Fruit fly (Drosophila melanogaster) whole organism, embryonic: ENCODE measurements around the gene Abca3.

ENCODE experiments used
- Atf-2 ChIP-seq: fragments of 200-800 bp; sonication (Bioruptor generic); optimal IDR thresholded peaks from 2 replicates; lab custom pipeline; 2016; ENCODE audit warnings: missing biosample characterization, missing genetic modification characterization
- CG1024 ChIP-seq: fragments of 200-800 bp; sonication (Bioruptor generic); IDR thresholded peaks from 2 replicates; pipeline ENCODE4 v1.3.6; 2022; ENCODE audit warnings: missing biosample characterization, missing genetic modification characterization
- CG11093 ChIP-seq: fragments of 200-800 bp; sonication (Bioruptor generic); IDR thresholded peaks from 3 replicates; pipeline ENCODE4 v1.3.6; 2022; ENCODE audit warnings: missing biosample characterization, missing genetic modification characterization
- CG11398 ChIP-seq: fragments of 200-800 bp; sonication (Bioruptor generic); optimal IDR thresholded peaks from 2 replicates; lab custom pipeline; 2016; ENCODE audit warnings: missing biosample characterization, missing genetic modification characterization
- CG12659 ChIP-seq: fragments of 200-800 bp; sonication (Bioruptor generic); optimal IDR thresholded peaks from 3 replicates; lab custom pipeline; 2017; ENCODE audit warnings: mild to moderate bottlenecking, missing biosample characterization, missing genetic modification reagents, missing genetic modification characterization
- CG15073 ChIP-seq: fragments of 200-800 bp; sonication (Bioruptor generic); optimal IDR thresholded peaks from 2 replicates; lab custom pipeline; 2016; ENCODE audit warnings: missing biosample characterization, missing genetic modification characterization
- CG15601 ChIP-seq: fragments of 200-800 bp; sonication (Bioruptor generic); optimal IDR thresholded peaks from 3 replicates; lab custom pipeline; 2019; ENCODE audit warnings: missing biosample characterization, mild to moderate bottlenecking, missing genetic modification characterization, moderate library complexity
- CG15696 ChIP-seq: fragments of 200-800 bp; sonication (Bioruptor generic); optimal IDR thresholded peaks from 2 replicates; lab custom pipeline; 2019; ENCODE audit warnings: missing biosample characterization, mild to moderate bottlenecking, missing genetic modification characterization, moderate library complexity
- CG1602 ChIP-seq: fragments of 200-800 bp; sonication (Bioruptor generic); optimal IDR thresholded peaks from 3 replicates; lab custom pipeline; 2016; ENCODE audit warnings: missing biosample characterization, missing genetic modification characterization
- CG16863 ChIP-seq: fragments of 200-800 bp; sonication (Bioruptor generic); optimal IDR thresholded peaks from 3 replicates; lab custom pipeline; 2016; ENCODE audit warnings: missing biosample characterization, missing genetic modification characterization
- CG2678 ChIP-seq: fragments of 200-800 bp; sonication (Bioruptor generic); optimal IDR thresholded peaks from 3 replicates; lab custom pipeline; 2019; ENCODE audit warnings: missing biosample characterization, mild to moderate bottlenecking, missing genetic modification characterization, moderate library complexity
- CG31441 ChIP-seq: fragments of 200-800 bp; sonication (Bioruptor generic); IDR thresholded peaks from 2 replicates; pipeline ENCODE4 v1.3.6; 2022; ENCODE audit warnings: missing biosample characterization, missing genetic modification characterization
- CG33213 ChIP-seq: fragments of 200-800 bp; sonication (Bioruptor generic); optimal IDR thresholded peaks from 3 replicates; lab custom pipeline; 2016; ENCODE audit warnings: missing biosample characterization, missing genetic modification characterization
- CG4282 ChIP-seq: fragments of 200-800 bp; sonication (Bioruptor generic); optimal IDR thresholded peaks from 2 replicates; lab custom pipeline; 2016; ENCODE audit warnings: missing biosample characterization, missing genetic modification characterization
- CG4424 ChIP-seq: fragments of 200-800 bp; sonication (Bioruptor generic); optimal IDR thresholded peaks from 3 replicates; lab custom pipeline; 2016; ENCODE audit warnings: missing biosample characterization, missing genetic modification characterization
- CG6765 ChIP-seq: fragments of 200-800 bp; sonication (Bioruptor generic); optimal IDR thresholded peaks from 3 replicates; lab custom pipeline; 2017; ENCODE audit warnings: missing biosample characterization, mild to moderate bottlenecking, missing genetic modification characterization
- CG6854 ChIP-seq: fragments of 200-800 bp; sonication (Bioruptor generic); optimal IDR thresholded peaks from 3 replicates; lab custom pipeline; 2017; ENCODE audit warnings: missing biosample characterization, mild to moderate bottlenecking, missing genetic modification characterization
- CG7357 ChIP-seq: fragments of 200-800 bp; sonication (Bioruptor generic); IDR thresholded peaks from 3 replicates; pipeline ENCODE4 v1.3.6; 2022; ENCODE audit warnings: missing biosample characterization, missing genetic modification characterization
- CG8089 ChIP-seq: fragments of 200-800 bp; sonication (Bioruptor generic); optimal IDR thresholded peaks from 3 replicates; lab custom pipeline; 2016; ENCODE audit warnings: missing biosample characterization, missing genetic modification characterization
- CG9215 ChIP-seq: fragments of 200-800 bp; sonication (Bioruptor generic); IDR thresholded peaks from 2 replicates; pipeline ENCODE4 v1.3.6; 2022; ENCODE audit warnings: missing biosample characterization, missing genetic modification characterization
- Chrac-16 ChIP-seq: fragments of 200-800 bp; sonication (Bioruptor generic); optimal IDR thresholded peaks from 3 replicates; lab custom pipeline; 2016; ENCODE audit warnings: missing biosample characterization, missing genetic modification characterization
- CrebB ChIP-seq: fragments of 200-800 bp; sonication (Bioruptor generic); optimal IDR thresholded peaks from 3 replicates; lab custom pipeline; 2018; ENCODE audit warnings: missing biosample characterization, mild to moderate bottlenecking, missing genetic modification characterization
- D19A ChIP-seq: fragments of 200-800 bp; optimal IDR thresholded peaks from 3 replicates; lab custom pipeline; 2019; ENCODE audit warnings: missing biosample characterization, mild to moderate bottlenecking, missing genetic modification characterization, moderate library complexity
- Deaf1 ChIP-seq: fragments of 200-800 bp; optimal IDR thresholded peaks from 3 replicates; lab custom pipeline; 2019; ENCODE audit warnings: missing biosample characterization, mild to moderate bottlenecking, missing genetic modification characterization, moderate library complexity
- Doc2 ChIP-seq: fragments of 200-800 bp; sonication (Bioruptor generic); IDR thresholded peaks from 2 replicates; pipeline ENCODE4 v1.3.6; 2022; ENCODE audit warnings: missing biosample characterization, missing genetic modification characterization
- Fer2 ChIP-seq: fragments of 200-800 bp; sonication (Bioruptor generic); optimal IDR thresholded peaks from 2 replicates; lab custom pipeline; 2018; ENCODE audit warnings: missing biosample characterization, mild to moderate bottlenecking, missing genetic modification characterization, moderate library complexity
- H15 ChIP-seq: fragments of 200-800 bp; sonication (Bioruptor generic); IDR thresholded peaks from 3 replicates; pipeline ENCODE4 v1.3.6; 2022; ENCODE audit warnings: missing biosample characterization, missing genetic modification characterization
- Kr ChIP-seq: fragments of 200-800 bp; sonication (Bioruptor generic); optimal IDR thresholded peaks from 2 replicates; lab custom pipeline; 2017; ENCODE audit warnings: missing biosample characterization, mild to moderate bottlenecking, missing genetic modification characterization
- NFAT ChIP-seq: fragments of 200-800 bp; sonication (Bioruptor generic); IDR thresholded peaks from 2 replicates; pipeline ENCODE4 v1.3.6; 2022; ENCODE audit warnings: missing biosample characterization, missing genetic modification characterization
- PHDP ChIP-seq: fragments of 200-800 bp; sonication (Bioruptor generic); optimal IDR thresholded peaks from 3 replicates; lab custom pipeline; 2018; ENCODE audit warnings: missing biosample characterization, mild to moderate bottlenecking, missing genetic modification characterization, moderate library complexity
- YL-1 ChIP-seq: fragments of 200-800 bp; sonication (Bioruptor generic); optimal IDR thresholded peaks from 3 replicates; lab custom pipeline; 2017; ENCODE audit warnings: missing biosample characterization, mild to moderate bottlenecking, missing genetic modification characterization
- ara ChIP-seq: fragments of 200-800 bp; sonication (Bioruptor generic); IDR thresholded peaks from 2 replicates; pipeline ENCODE4 v1.3.6; 2022; ENCODE audit warnings: missing biosample characterization, missing genetic modification characterization
- bowl ChIP-seq: fragments of 200-800 bp; sonication (Bioruptor generic); IDR thresholded peaks from 2 replicates; pipeline ENCODE4 v1.3.6; 2022; ENCODE audit warnings: missing biosample characterization, missing genetic modification characterization
- danr ChIP-seq: fragments of 200-800 bp; sonication (Bioruptor generic); IDR thresholded peaks from 2 replicates; pipeline ENCODE4 v1.3.6; 2022; ENCODE audit warnings: missing biosample characterization, missing genetic modification characterization
- dati ChIP-seq: fragments of 200-800 bp; sonication (Bioruptor generic); IDR thresholded peaks from 2 replicates; pipeline ENCODE4 v1.3.6; 2022; ENCODE audit warnings: missing biosample characterization, missing genetic modification characterization
- ems ChIP-seq: fragments of 200-800 bp; sonication (Bioruptor generic); optimal IDR thresholded peaks from 3 replicates; lab custom pipeline; 2016; ENCODE audit warnings: missing biosample characterization, missing genetic modification characterization
- her ChIP-seq: fragments of 200-800 bp; sonication (Bioruptor generic); optimal IDR thresholded peaks from 2 replicates; lab custom pipeline; 2016; ENCODE audit warnings: missing biosample characterization, missing genetic modification characterization
- hkb ChIP-seq, 2 experiments: fragments of 200-800 bp in 1 of 2; fragments of >200 bp in 1 of 2; sonication (Bioruptor generic) in 1 of 2; IDR thresholded peaks in 1 of 2; optimal IDR thresholded peaks in 1 of 2; 2 replicates each; pipeline versions ENCODE4 v1.3.6 to Lab custom; 2017 to 2022; ENCODE audit warnings: missing biosample characterization in 1 of 2, missing genetic modification characterization in 1 of 2
- jigr1 ChIP-seq: fragments of 200-800 bp; sonication (Bioruptor generic); IDR thresholded peaks from 3 replicates; pipeline ENCODE4 v1.3.6; 2022; ENCODE audit warnings: missing biosample characterization, missing genetic modification characterization
- mirr ChIP-seq: fragments of 200-800 bp; sonication (Bioruptor generic); optimal IDR thresholded peaks from 3 replicates; lab custom pipeline; 2018; ENCODE audit warnings: missing biosample characterization, mild to moderate bottlenecking, missing genetic modification characterization
- phol ChIP-seq: fragments of 200-800 bp; sonication (Bioruptor generic); optimal IDR thresholded peaks from 3 replicates; lab custom pipeline; 2018; ENCODE audit warnings: missing biosample characterization, mild to moderate bottlenecking, missing genetic modification characterization, moderate library complexity
- pzg ChIP-seq: fragments of 200-800 bp; sonication (Bioruptor generic); optimal IDR thresholded peaks from 3 replicates; lab custom pipeline; 2018; ENCODE audit warnings: missing biosample characterization, mild to moderate bottlenecking, missing genetic modification characterization, moderate library complexity
- sc ChIP-seq, 3 experiments: fragments of >200 bp in 2 of 3; fragments of 200-800 bp in 1 of 3; sonication (Bioruptor generic) in 1 of 3; optimal IDR thresholded peaks; 2 replicates in 2 of 3; 3 replicates in 1 of 3; lab custom pipeline; 2017; ENCODE audit warnings: mild to moderate bottlenecking in 1 of 3, missing biosample characterization in 1 of 3, missing genetic modification characterization in 1 of 3, missing genetic modification reagents in 1 of 3
- sens ChIP-seq: fragments of 200-800 bp; sonication (Bioruptor generic); peaks from one replicate; lab custom pipeline; 2016; ENCODE audit warnings: missing biosample characterization, missing genetic modification characterization
- sens-2 ChIP-seq: fragments of 200-800 bp; sonication (Bioruptor generic); IDR thresholded peaks from 2 replicates; pipeline ENCODE4 v1.3.6; 2022; ENCODE audit warnings: missing biosample characterization, missing genetic modification characterization
- sim ChIP-seq: fragments of 200-800 bp; sonication (Bioruptor generic); IDR thresholded peaks from 2 replicates; pipeline ENCODE4 v1.3.6; 2022; ENCODE audit warnings: missing biosample characterization, missing genetic modification characterization
- sr ChIP-seq: fragments of 200-800 bp; sonication (Bioruptor generic); IDR thresholded peaks from 3 replicates; pipeline ENCODE4 v1.3.6; 2022; ENCODE audit warnings: missing biosample characterization, missing genetic modification characterization
- tll ChIP-seq, 2 experiments: fragments of 200-800 bp in 1 of 2; fragments of >200 bp in 1 of 2; sonication (Bioruptor generic) in 1 of 2; optimal IDR thresholded peaks; 2 replicates each; lab custom pipeline; 2017 to 2019; ENCODE audit warnings: missing biosample characterization in 2 of 2, missing genetic modification characterization in 2 of 2, mild to moderate bottlenecking in 1 of 2, moderate library complexity in 1 of 2
- vvl ChIP-seq: fragments of 200-800 bp; sonication (Bioruptor generic); IDR thresholded peaks from 2 replicates; pipeline ENCODE4 v1.3.6; 2022; ENCODE audit warnings: missing biosample characterization, missing genetic modification characterization

Abca3 gene

dm6 chrX:21306485-21307142 is at the start of gene Abca3:
Gene Abca3, minus strand, starts transcription at chrX:21306665.
- TF ChIP-seq CG6765 (GFP tag; lab: Kevin White, UChicago) (peak; percentile 50), YL-1 (GFP tag; lab: Kevin White, UChicago) (peak; percentile 2), CG7357 (GFP tag; lab: Robert Waterston, UW) (no peak), CG15696 (tag; lab: Kevin White, UChicago) (peak; percentile 47), sr (GFP tag; lab: Robert Waterston, UW) (no peak), vvl (GFP tag; lab: Robert Waterston, UW) (no peak), ara (GFP tag; lab: Robert Waterston, UW) (no peak; the same call in 1 of the 2 replicates), CG11093 (GFP tag; lab: Robert Waterston, UW) (peak; percentile 45; the same call in 1 of the 3 replicates), jigr1 (no peak), CG9215 (peak; percentile 66), mirr (GFP tag; lab: Kevin White, UChicago) (peak; percentile 76), CG1602 (GFP tag; lab: Kevin White, UChicago) (peak; percentile 23), Fer2 (tag; lab: Kevin White, UChicago) (peak; percentile 74), CG6854 (GFP tag; lab: Kevin White, UChicago) (no peak), CG4282 (GFP tag; lab: Kevin White, UChicago) (no peak), sens-2 (GFP tag; lab: Robert Waterston, UW) (no peak; the same call in 1 of the 2 replicates), sens (peak; percentile 93), hkb (optimal IDR thresholded peaks at IDR 0.05; lab: Kevin White, UChicago) (peak; percentile 47), hkb (GFP tag; IDR thresholded peaks at IDR 0.05; lab: Robert Waterston, UW) (peak; percentile 41; the same call in 1 of the 2 replicates), CG4424 (peak; percentile 25), D19A (tag; lab: Kevin White, UChicago) (peak; percentile 22), CG1024 (GFP tag; lab: Robert Waterston, UW) (no peak), Kr (no peak), Deaf1 (peak; percentile 37), CG2678 (tag; lab: Kevin White, UChicago) (peak; percentile 83), PHDP (tag; lab: Kevin White, UChicago) (peak; percentile 69), pzg (GFP tag; lab: Kevin White, UChicago) (peak; percentile 22), Chrac-16 (no peak), her (GFP tag; lab: Kevin White, UChicago) (peak; percentile 41), CG33213 (GFP tag; lab: Kevin White, UChicago) (no peak), NFAT (GFP tag; lab: Robert Waterston, UW) (peak; percentile 53; the same call in 1 of the 2 replicates), H15 (GFP tag; lab: Robert Waterston, UW) (no peak), CG16863 (peak; percentile 29), danr (GFP tag; lab: Robert Waterston, UW) (0 out of 2 replicates have a peak, but pooled peaks have one; percentile 18), tll (GFP tag; optimal IDR thresholded peaks at IDR 0.05; lab: Kevin White, UChicago) (peak in 1 of 2 experiments; percentile 48), sim (GFP tag; lab: Robert Waterston, UW) (no peak), CG15601 (tag; lab: Kevin White, UChicago) (peak; percentile 57), CG12659 (GFP tag; lab: Kevin White, UChicago) (peak; percentile 71), bowl (GFP tag; lab: Robert Waterston, UW) (no peak), CrebB (tag; lab: Kevin White, UChicago) (peak; percentile 26), Atf-2 (peak; percentile 16), dati (GFP tag; lab: Robert Waterston, UW) (no peak), ems (GFP tag; lab: Kevin White, UChicago) (peak; percentile 32), Doc2 (no peak), CG15073 (GFP tag; lab: Kevin White, UChicago) (no peak), CG11398 (GFP tag; lab: Kevin White, UChicago) (no peak), CG31441 (GFP tag; lab: Robert Waterston, UW) (peak; percentile 49), sc (optimal IDR thresholded peaks at IDR 0.05; lab: Kevin White, UChicago) (no peak), sc (GFP tag; optimal IDR thresholded peaks at IDR 0.05; lab: Kevin White, UChicago) (no peak), CG8089 (peak; percentile 5), phol (tag; lab: Kevin White, UChicago) (peak; percentile 64)
